Worm (Caenorhabditis elegans) whole organism, L1 larva: ENCODE measurements around the gene T08A11.1.

Source experiments
- F16B12.6 ChIP-seq: fragments of 150-350 bp; optimal IDR thresholded peaks from 2 replicates; lab custom pipeline; 2014; ENCODE audit warnings: missing biosample characterization, missing genetic modification characterization
- ceh-90 ChIP-seq: sonication (generic microtip); optimal IDR thresholded peaks from 2 replicates; lab custom pipeline; 2016; ENCODE audit warnings: missing genetic modification characterization, missing compliant biosample characterization
- egl-13 ChIP-seq: sonication (generic microtip); optimal IDR thresholded peaks from 2 replicates; lab custom pipeline; 2016; ENCODE audit warnings: missing genotype, missing genetic modification reagents, missing genetic modification characterization, missing compliant biosample characterization
- elt-2 ChIP-seq: sonication (generic microtip); optimal IDR thresholded peaks from 2 replicates; lab custom pipeline; 2016; ENCODE audit warnings: missing genetic modification characterization, mild to moderate bottlenecking, inconsistent platforms, missing compliant biosample characterization, missing genetic modification reagents
- fos-1 ChIP-seq: fragments of 150-350 bp; optimal IDR thresholded peaks from 2 replicates; lab custom pipeline; 2014; ENCODE audit warnings: missing biosample characterization, missing genetic modification characterization
- hlh-4 ChIP-seq: sonication (generic microtip); optimal IDR thresholded peaks from 2 replicates; lab custom pipeline; 2016; ENCODE audit warnings: mild to moderate bottlenecking, missing genetic modification characterization, missing compliant biosample characterization
- lsy-2 ChIP-seq, 2 experiments: fragments of 150-350 bp; optimal IDR thresholded peaks; 2 replicates each; lab custom pipeline; 2014; ENCODE audit warnings: missing biosample characterization in 2 of 2, missing genetic modification characterization in 2 of 2
- nhr-71 ChIP-seq: sonication (generic microtip); optimal IDR thresholded peaks from 2 replicates; lab custom pipeline; 2016; ENCODE audit warnings: mild to moderate bottlenecking, missing genetic modification characterization, moderate library complexity, missing compliant biosample characterization
- nhr-76 ChIP-seq: sonication (generic microtip); optimal IDR thresholded peaks from 2 replicates; lab custom pipeline; 2017; ENCODE audit warnings: missing biosample characterization, missing genetic modification characterization
- pag-3 ChIP-seq: sonication (generic microtip); optimal IDR thresholded peaks from 2 replicates; lab custom pipeline; 2017; ENCODE audit warnings: missing genetic modification characterization, mild to moderate bottlenecking, missing compliant biosample characterization, antibody characterized with exemption, borderline replicate concordance; ENCODE audit not compliant: insufficient read depth
- tlp-1 ChIP-seq: fragments of 150-350 bp; optimal IDR thresholded peaks from 2 replicates; lab custom pipeline; 2014; ENCODE audit warnings: missing biosample characterization, missing genetic modification characterization
- vab-15 ChIP-seq: sonication (generic microtip); optimal IDR thresholded peaks from 2 replicates; lab custom pipeline; 2017; ENCODE audit warnings: missing genotype, mild to moderate bottlenecking, missing genetic modification characterization, missing compliant biosample characterization

T08A11.1 gene

DNA sequence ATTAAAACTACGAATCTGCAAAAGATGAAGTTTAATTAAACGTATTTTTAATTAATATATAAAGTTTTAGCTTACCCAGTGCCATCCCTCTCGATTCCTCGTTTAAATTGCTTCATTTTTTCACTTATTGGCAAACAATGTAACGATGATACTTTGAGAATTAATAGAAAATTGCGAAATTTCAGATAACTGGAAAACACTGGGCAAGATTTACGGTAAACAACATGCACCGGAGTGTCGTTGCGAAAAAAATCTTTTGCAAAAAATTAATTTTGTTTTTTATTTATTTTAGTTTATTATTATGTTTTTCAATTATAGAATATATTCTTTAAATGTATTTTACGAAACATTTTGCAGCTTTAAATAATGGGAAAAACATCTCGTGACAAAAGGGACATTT, 58.9 kb downstream of the T08A11.1 start, which contains the start of the genes pelo-1 and R74.7 (continued):
- TF ChIP-seq nhr-71 (tag; lab: Kevin White, UChicago), result peak; percentile 41
- TF ChIP-seq tlp-1 (tag; lab: Kevin White, UChicago), result no peak
- no peak for TF ChIP-seq F16B12.6 (tag; lab: Kevin White, UChicago)
- TF ChIP-seq pag-3 (tag; lab: Kevin White, UChicago), result no peak
- TF ChIP-seq fos-1, result no peak
- no peak for TF ChIP-seq egl-13 (tag; lab: Kevin White, UChicago)
- no peak for TF ChIP-seq elt-2 (tag; lab: Kevin White, UChicago)
- TF ChIP-seq ceh-90 (tag; lab: Kevin White, UChicago), result no peak
- peak in 1 of 2 experiments; percentile 66 for TF ChIP-seq lsy-2 (tag; optimal IDR thresholded peaks at IDR 0.05; lab: Kevin White, UChicago)
- TF ChIP-seq nhr-76 (tag; lab: Kevin White, UChicago), result no peak
- TF ChIP-seq vab-15, result no peak
- no peak for TF ChIP-seq hlh-4 (tag; lab: Kevin White, UChicago)
